Fruit fly (Drosophila melanogaster) whole organism, embryonic: ENCODE measurements around the gene Lztr1.

Source experiments
- Asciz ChIP-seq: fragments of 200-800 bp; sonication (Bioruptor generic); optimal IDR thresholded peaks from 2 replicates; lab custom pipeline; 2017; ENCODE audit warnings: missing biosample characterization, mild to moderate bottlenecking, missing genetic modification characterization, missing genetic modification reagents
- Atf-2 ChIP-seq: fragments of 200-800 bp; sonication (Bioruptor generic); optimal IDR thresholded peaks from 2 replicates; lab custom pipeline; 2016; ENCODE audit warnings: missing biosample characterization, missing genetic modification characterization
- CG11456 ChIP-seq: fragments of 200-800 bp; sonication (Bioruptor generic); IDR thresholded peaks from 3 replicates; pipeline ENCODE4 v1.3.6; 2022; ENCODE audit warnings: missing biosample characterization, missing genetic modification characterization
- CG12391 ChIP-seq: fragments of 200-800 bp; sonication (Bioruptor generic); optimal IDR thresholded peaks from 3 replicates; lab custom pipeline; 2018; ENCODE audit warnings: missing biosample characterization, mild to moderate bottlenecking, missing genetic modification characterization, moderate library complexity
- CG13296 ChIP-seq: fragments of 200-800 bp; sonication (Bioruptor generic); optimal IDR thresholded peaks from 3 replicates; lab custom pipeline; 2018; ENCODE audit warnings: missing biosample characterization, mild to moderate bottlenecking, missing genetic modification characterization
- CG14050 ChIP-seq: fragments of 200-800 bp; sonication (Bioruptor generic); IDR thresholded peaks from 3 replicates; pipeline ENCODE4 v1.3.6; 2022; ENCODE audit warnings: missing biosample characterization, missing genetic modification characterization
- CG15011 ChIP-seq: fragments of 200-800 bp; sonication (Bioruptor generic); optimal IDR thresholded peaks from 3 replicates; lab custom pipeline; 2018; ENCODE audit warnings: missing biosample characterization, mild to moderate bottlenecking, missing genetic modification characterization
- CG1603 ChIP-seq: fragments of 200-800 bp; sonication (Bioruptor generic); optimal IDR thresholded peaks from 2 replicates; lab custom pipeline; 2019; ENCODE audit warnings: missing biosample characterization, mild to moderate bottlenecking, missing genetic modification characterization, moderate library complexity
- CG17359 ChIP-seq: fragments of 200-800 bp; sonication (Bioruptor generic); optimal IDR thresholded peaks from 3 replicates; lab custom pipeline; 2018; ENCODE audit warnings: missing biosample characterization, mild to moderate bottlenecking, missing genetic modification characterization, moderate library complexity
- CG2202 ChIP-seq: fragments of 200-800 bp; sonication (Bioruptor generic); optimal IDR thresholded peaks from 2 replicates; lab custom pipeline; 2018; ENCODE audit warnings: missing biosample characterization, mild to moderate bottlenecking, missing genetic modification characterization
- CG30431 ChIP-seq: fragments of 200-800 bp; sonication (Bioruptor generic); optimal IDR thresholded peaks from 2 replicates; lab custom pipeline; 2017; ENCODE audit warnings: missing biosample characterization, missing genetic modification characterization
- CG3726 ChIP-seq: fragments of 200-800 bp; sonication (Bioruptor generic); IDR thresholded peaks from 3 replicates; pipeline ENCODE4, ENCODE4 v1.3.6; 2022; ENCODE audit warnings: missing biosample characterization, missing genetic modification characterization
- CG6254 ChIP-seq: fragments of 200-800 bp; sonication (Bioruptor generic); optimal IDR thresholded peaks from 3 replicates; lab custom pipeline; 2017; ENCODE audit warnings: mild to moderate bottlenecking, missing biosample characterization, missing genetic modification reagents, missing genetic modification characterization
- CG7987 ChIP-seq: fragments of 200-800 bp; sonication (Bioruptor generic); optimal IDR thresholded peaks from 2 replicates; lab custom pipeline; 2018; ENCODE audit warnings: missing biosample characterization, mild to moderate bottlenecking, missing genetic modification characterization, moderate library complexity
- CG8359 ChIP-seq: fragments of 200-800 bp; sonication (Bioruptor generic); optimal IDR thresholded peaks from 2 replicates; lab custom pipeline; 2017; ENCODE audit warnings: missing biosample characterization, mild to moderate bottlenecking, missing genetic modification characterization, borderline replicate concordance
- CG9215 ChIP-seq: fragments of 200-800 bp; sonication (Bioruptor generic); IDR thresholded peaks from 2 replicates; pipeline ENCODE4 v1.3.6; 2022; ENCODE audit warnings: missing biosample characterization, missing genetic modification characterization
- CG9609 ChIP-seq: fragments of 200-800 bp; sonication (Bioruptor generic); optimal IDR thresholded peaks from 3 replicates; lab custom pipeline; 2016; ENCODE audit warnings: missing biosample characterization, missing genetic modification characterization
- D19B ChIP-seq: fragments of 200-800 bp; sonication (Bioruptor generic); optimal IDR thresholded peaks from 2 replicates; lab custom pipeline; 2017; ENCODE audit warnings: missing biosample characterization, mild to moderate bottlenecking, missing genetic modification characterization
- Dp ChIP-seq: fragments of 200-800 bp; sonication (Bioruptor generic); optimal IDR thresholded peaks from 2 replicates; lab custom pipeline; 2018; ENCODE audit warnings: missing biosample characterization, mild to moderate bottlenecking, missing genetic modification characterization, moderate library complexity
- H2.0 ChIP-seq: fragments of 200-800 bp; sonication (Bioruptor generic); IDR thresholded peaks from 2 replicates; pipeline ENCODE4 v1.3.6; 2022; ENCODE audit warnings: missing biosample characterization, missing genetic modification characterization
- Hr51 ChIP-seq, 2 experiments: fragments of 200-800 bp; sonication (Bioruptor generic); optimal IDR thresholded peaks; 2 replicates in 1 of 2; 3 replicates in 1 of 2; lab custom pipeline; 2016 to 2018; ENCODE audit warnings: missing biosample characterization in 2 of 2, missing genetic modification characterization in 2 of 2, mild to moderate bottlenecking in 1 of 2, moderate library complexity in 1 of 2
- MTF-1 ChIP-seq: fragments of 200-800 bp; sonication (Bioruptor generic); optimal IDR thresholded peaks from 2 replicates; lab custom pipeline; 2018; ENCODE audit warnings: missing biosample characterization, mild to moderate bottlenecking, missing genetic modification characterization, borderline replicate concordance
- Meics ChIP-seq: fragments of 200-800 bp; sonication (Bioruptor generic); optimal IDR thresholded peaks from 2 replicates; lab custom pipeline; 2017; ENCODE audit warnings: missing biosample characterization, mild to moderate bottlenecking, missing genetic modification characterization
- Mrtf ChIP-seq: fragments of 200-800 bp; sonication (Bioruptor generic); IDR thresholded peaks from 3 replicates; pipeline ENCODE4 v1.3.6; 2022; ENCODE audit warnings: missing biosample characterization, missing genetic modification characterization
- NfI ChIP-seq: fragments of 200-800 bp; sonication (Bioruptor generic); optimal IDR thresholded peaks from 3 replicates; lab custom pipeline; 2018; ENCODE audit warnings: missing biosample characterization, mild to moderate bottlenecking, missing genetic modification characterization, moderate library complexity
- PHDP ChIP-seq: fragments of 200-800 bp; sonication (Bioruptor generic); optimal IDR thresholded peaks from 3 replicates; lab custom pipeline; 2018; ENCODE audit warnings: missing biosample characterization, mild to moderate bottlenecking, missing genetic modification characterization, moderate library complexity
- Poxn ChIP-seq: fragments of 200-800 bp; sonication (Bioruptor generic); IDR thresholded peaks from 2 replicates; pipeline ENCODE4 v1.3.6; 2022; ENCODE audit warnings: missing biosample characterization, missing genetic modification characterization
- Ravus ChIP-seq: fragments of 200-800 bp; sonication (Bioruptor generic); IDR thresholded peaks from 2 replicates; pipeline ENCODE4 v1.3.6; 2022; ENCODE audit warnings: missing biosample characterization, missing genetic modification characterization
- Rx ChIP-seq: fragments of 200-800 bp; sonication (Bioruptor generic); IDR thresholded peaks from 2 replicates; pipeline ENCODE4 v1.3.6; 2022; ENCODE audit warnings: missing biosample characterization, missing genetic modification characterization
- abd-A ChIP-seq: fragments of 200-800 bp; sonication (Bioruptor generic); optimal IDR thresholded peaks from 3 replicates; lab custom pipeline; 2019; ENCODE audit warnings: missing biosample characterization, mild to moderate bottlenecking, missing genetic modification characterization, moderate library complexity
- al ChIP-seq: fragments of 200-800 bp; sonication (Bioruptor generic); IDR thresholded peaks from 2 replicates; pipeline ENCODE4 v1.3.6; 2022; ENCODE audit warnings: missing biosample characterization, missing genetic modification characterization
- aop ChIP-seq: fragments of 200-800 bp; sonication (Bioruptor generic); IDR thresholded peaks from 2 replicates; pipeline ENCODE4 v1.3.6; 2022; ENCODE audit warnings: missing biosample characterization, missing genetic modification characterization
- ara ChIP-seq: fragments of 200-800 bp; sonication (Bioruptor generic); IDR thresholded peaks from 2 replicates; pipeline ENCODE4 v1.3.6; 2022; ENCODE audit warnings: missing biosample characterization, missing genetic modification characterization
- ase ChIP-seq: fragments of 200-800 bp; sonication (Bioruptor generic); IDR thresholded peaks from 3 replicates; pipeline ENCODE4 v1.3.6; 2022; ENCODE audit warnings: missing biosample characterization, missing genetic modification characterization
- bab2 ChIP-seq: fragments of 200-800 bp; sonication (Bioruptor generic); optimal IDR thresholded peaks from 2 replicates; lab custom pipeline; 2016; ENCODE audit warnings: missing biosample characterization, missing genetic modification characterization
- cg ChIP-seq: fragments of 200-800 bp; sonication (Bioruptor generic); optimal IDR thresholded peaks from 3 replicates; lab custom pipeline; 2019; ENCODE audit warnings: missing biosample characterization, mild to moderate bottlenecking, missing genetic modification characterization, moderate library complexity
- en ChIP-seq: fragments of 200-800 bp; sonication (Bioruptor generic); optimal IDR thresholded peaks from 2 replicates; lab custom pipeline; 2016; ENCODE audit warnings: missing biosample characterization, missing genetic modification characterization
- fd96Cb ChIP-seq: fragments of 200-800 bp; sonication (Bioruptor generic); optimal IDR thresholded peaks from 2 replicates; lab custom pipeline; 2018; ENCODE audit warnings: missing biosample characterization, mild to moderate bottlenecking, missing genetic modification characterization, moderate library complexity
- gro ChIP-seq: fragments of 200-800 bp; sonication (Bioruptor generic); optimal IDR thresholded peaks from 2 replicates; lab custom pipeline; 2016; ENCODE audit warnings: missing biosample characterization, missing genetic modification characterization
- inv ChIP-seq: fragments of 200-800 bp; sonication (Bioruptor generic); IDR thresholded peaks from 2 replicates; pipeline ENCODE4 v1.3.6; 2022; ENCODE audit warnings: missing biosample characterization, missing genetic modification characterization; ENCODE audit not compliant: partially characterized antibody
- lmd ChIP-seq: fragments of 200-800 bp; sonication (Bioruptor generic); IDR thresholded peaks from 2 replicates; pipeline ENCODE4 v1.3.6; 2022; ENCODE audit warnings: missing biosample characterization, missing genetic modification characterization
- lola ChIP-seq, 3 experiments: fragments of >200 bp in 2 of 3; fragments of 200-800 bp in 1 of 3; sonication (Bioruptor generic) in 1 of 3; optimal IDR thresholded peaks; 2 replicates each; lab custom pipeline; 2017 to 2019; ENCODE audit warnings: missing biosample characterization in 3 of 3, missing genetic modification characterization in 3 of 3, mild to moderate bottlenecking in 1 of 3, moderate library complexity in 1 of 3
- nom ChIP-seq: fragments of 200-800 bp; sonication (Bioruptor generic); optimal IDR thresholded peaks from 2 replicates; lab custom pipeline; 2017; ENCODE audit warnings: missing biosample characterization, missing genetic modification characterization, mild to moderate bottlenecking, moderate library complexity, missing genetic modification reagents
- prd ChIP-seq, 3 experiments: fragments of >200 bp in 2 of 3; fragments of 200-800 bp in 1 of 3; sonication (Bioruptor generic) in 1 of 3; optimal IDR thresholded peaks in 2 of 3; IDR thresholded peaks in 1 of 3; 2 replicates in 2 of 3; 3 replicates in 1 of 3; pipeline versions ENCODE4 v1.3.6 to Lab custom; 2017 to 2022; ENCODE audit warnings: missing biosample characterization in 1 of 3, missing genetic modification characterization in 1 of 3
- ranshi ChIP-seq: fragments of 200-800 bp; sonication (Bioruptor generic); IDR thresholded peaks from 2 replicates; pipeline ENCODE4 v1.3.6; 2022; ENCODE audit warnings: missing biosample characterization, missing genetic modification characterization
- tgo ChIP-seq: fragments of 200-800 bp; sonication (Bioruptor generic); IDR thresholded peaks from 3 replicates; pipeline ENCODE4 v1.3.6; 2022; ENCODE audit warnings: missing biosample characterization, missing genetic modification characterization
- tio ChIP-seq: fragments of 200-800 bp; sonication (Bioruptor generic); optimal IDR thresholded peaks from 2 replicates; lab custom pipeline; 2017; ENCODE audit warnings: missing biosample characterization, missing genetic modification characterization, inconsistent platforms
- trh ChIP-seq: fragments of 200-800 bp; sonication (Bioruptor generic); optimal IDR thresholded peaks from 2 replicates; lab custom pipeline; 2016; ENCODE audit warnings: missing biosample characterization, missing genetic modification characterization
- vfl ChIP-seq: fragments of 200-800 bp; sonication (Bioruptor generic); optimal IDR thresholded peaks from 2 replicates; lab custom pipeline; 2016; ENCODE audit warnings: missing biosample characterization, missing genetic modification characterization

The Lztr1 gene

DNA sequence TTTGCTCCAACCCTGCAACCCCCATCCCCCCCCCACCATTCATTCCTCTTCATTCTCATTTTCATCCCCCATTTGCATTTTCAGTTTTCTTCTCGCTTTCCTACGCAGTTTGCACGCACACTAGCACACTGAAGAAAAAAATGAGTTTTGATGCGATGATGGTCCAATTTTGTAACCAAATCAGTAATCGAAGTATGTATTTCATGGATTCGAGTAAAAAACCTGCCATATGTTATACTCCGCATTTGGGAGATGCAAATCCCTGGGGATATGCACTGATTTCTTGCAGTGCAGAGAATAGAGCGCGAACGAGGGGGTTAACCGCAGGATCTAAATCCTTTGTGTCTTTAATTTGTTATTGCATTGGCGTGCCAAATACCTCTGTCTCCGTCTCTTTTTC is 28.5 kb upstream of the Lztr1 start (continued):
- TF ChIP-seq tio (GFP tag; lab: Kevin White, UChicago) (peak; percentile 14), Ravus (GFP tag; lab: Robert Waterston, UW) (no peak; the same call in 1 of the 2 replicates), Rx (0 out of 2 replicates have a peak, but pooled peaks have one; percentile 36), vfl (GFP tag; lab: Kevin White, UChicago) (no peak), ase (GFP tag; lab: Robert Waterston, UW) (peak; percentile 46; the same call in 1 of the 3 replicates), aop (no peak), H2.0 (0 out of 2 replicates have a peak, but pooled peaks have one; percentile 38), CG1603 (tag; lab: Kevin White, UChicago) (peak; percentile 78), NfI (GFP tag; lab: Kevin White, UChicago) (peak; percentile 62), D19B (GFP tag; lab: Kevin White, UChicago) (no peak), trh (GFP tag; lab: Kevin White, UChicago) (no peak), CG6254 (GFP tag; lab: Kevin White, UChicago) (no peak), CG15011 (no peak), CG7987 (GFP tag; lab: Kevin White, UChicago) (no peak), CG9215 (GFP tag; lab: Robert Waterston, UW) (peak; percentile 61), inv (GFP tag; lab: Robert Waterston, UW) (no peak), Meics (GFP tag; lab: Kevin White, UChicago) (peak; percentile 68), ranshi (GFP tag; lab: Robert Waterston, UW) (peak; percentile 59), Atf-2 (no peak), Asciz (GFP tag; lab: Kevin White, UChicago) (peak; percentile 18), abd-A (tag; lab: Kevin White, UChicago) (peak; percentile 30), prd (optimal IDR thresholded peaks at IDR 0.05; lab: Kevin White, UChicago) (no peak), prd (GFP tag; IDR thresholded peaks at IDR 0.05; lab: Robert Waterston, UW) (peak; percentile 74), nom (GFP tag; lab: Kevin White, UChicago) (no peak), CG11456 (GFP tag; lab: Robert Waterston, UW) (peak; percentile 64; the same call in 2 of the 3 replicates), lmd (GFP tag; lab: Robert Waterston, UW) (peak; percentile 73), Mrtf (GFP tag; lab: Robert Waterston, UW) (peak; percentile 59; the same call in 2 of the 3 replicates), Dp (no peak), bab2 (GFP tag; lab: Kevin White, UChicago) (peak; percentile 52), MTF-1 (GFP tag; lab: Kevin White, UChicago) (peak; percentile 3), PHDP (tag; lab: Kevin White, UChicago) (peak; percentile 60), en (GFP tag; lab: Kevin White, UChicago) (no peak), CG3726 (GFP tag; lab: Robert Waterston, UW) (0 out of 3 replicates have a peak, but pooled peaks have one; percentile 11), tgo (GFP tag; lab: Robert Waterston, UW) (peak; percentile 55; the same call in 2 of the 3 replicates), ara (GFP tag; lab: Robert Waterston, UW) (peak; percentile 48; the same call in 1 of the 2 replicates), CG8359 (GFP tag; lab: Kevin White, UChicago) (no peak), cg (GFP tag; lab: Kevin White, UChicago) (no peak), gro (GFP tag; lab: Kevin White, UChicago) (peak; percentile 1), Hr51 (GFP tag; optimal IDR thresholded peaks at IDR 0.05; lab: Kevin White, UChicago) (peak; percentile 7 to 65), CG30431 (peak; percentile 36), al (GFP tag; lab: Robert Waterston, UW) (no peak), CG9609 (peak; percentile 34), CG2202 (tag; lab: Kevin White, UChicago) (no peak), Poxn (GFP tag; lab: Robert Waterston, UW) (no peak), CG14050 (GFP tag; lab: Robert Waterston, UW) (peak; percentile 21; the same call in 1 of the 3 replicates), fd96Cb (tag; lab: Kevin White, UChicago) (peak; percentile 61), CG12391 (tag; lab: Kevin White, UChicago) (peak; percentile 46), lola (GFP tag; optimal IDR thresholded peaks at IDR 0.05; lab: Kevin White, UChicago) (no peak), CG17359 (tag; lab: Kevin White, UChicago) (peak; percentile 65), CG13296 (peak; percentile 25)
